Worm (Caenorhabditis elegans): ENCODE data around the gene B0222.1.

ce11 chrV:9133950-9134349 lies at the start of gene B0222.1:
- no peak for TF ChIP-seq jun-1 (tag; optimal IDR thresholded peaks at IDR 0.05)
- TF ChIP-seq ces-1 (GFP tag; optimal IDR thresholded peaks at IDR 0.05): no peak
- TF ChIP-seq ceh-90 (tag; optimal IDR thresholded peaks at IDR 0.05): no peak
- TF ChIP-seq nhr-237 (tag; optimal IDR thresholded peaks at IDR 0.05): no peak
- no peak for TF ChIP-seq ztf-11 (tag; optimal IDR thresholded peaks at IDR 0.05)
- TF ChIP-seq nhr-19 (GFP tag; conservative IDR thresholded peaks at IDR 0.05): no peak
- TF ChIP-seq lsy-2 (tag; optimal IDR thresholded peaks at IDR 0.05): no peak
- TF ChIP-seq unc-62 (GFP tag; optimal IDR thresholded peaks at IDR 0.05): no peak
- no peak for TF ChIP-seq isw-1 (GFP tag; IDR thresholded peaks at IDR 0.05)
- no peak for TF ChIP-seq hlh-17 (GFP tag; optimal IDR thresholded peaks at IDR 0.05; ENCODE audit: borderline replicate concordance)
